Fruit fly (Drosophila melanogaster) ovary, adult (tissue): ENCODE data around the gene mthl11.
A peak's percentile ranks its signal among the peaks of the same experiment; 100 is the strongest.

Source experiments
- CG17801 ChIP-seq: fragments of 200-800 bp; optimal IDR thresholded peaks from 2 replicates; lab custom pipeline; 2019; ENCODE audit warnings: missing biosample characterization, mild to moderate bottlenecking, missing genetic modification characterization, moderate library complexity; ENCODE audit not compliant: partially characterized antibody

Gene mthl11

DNA sequence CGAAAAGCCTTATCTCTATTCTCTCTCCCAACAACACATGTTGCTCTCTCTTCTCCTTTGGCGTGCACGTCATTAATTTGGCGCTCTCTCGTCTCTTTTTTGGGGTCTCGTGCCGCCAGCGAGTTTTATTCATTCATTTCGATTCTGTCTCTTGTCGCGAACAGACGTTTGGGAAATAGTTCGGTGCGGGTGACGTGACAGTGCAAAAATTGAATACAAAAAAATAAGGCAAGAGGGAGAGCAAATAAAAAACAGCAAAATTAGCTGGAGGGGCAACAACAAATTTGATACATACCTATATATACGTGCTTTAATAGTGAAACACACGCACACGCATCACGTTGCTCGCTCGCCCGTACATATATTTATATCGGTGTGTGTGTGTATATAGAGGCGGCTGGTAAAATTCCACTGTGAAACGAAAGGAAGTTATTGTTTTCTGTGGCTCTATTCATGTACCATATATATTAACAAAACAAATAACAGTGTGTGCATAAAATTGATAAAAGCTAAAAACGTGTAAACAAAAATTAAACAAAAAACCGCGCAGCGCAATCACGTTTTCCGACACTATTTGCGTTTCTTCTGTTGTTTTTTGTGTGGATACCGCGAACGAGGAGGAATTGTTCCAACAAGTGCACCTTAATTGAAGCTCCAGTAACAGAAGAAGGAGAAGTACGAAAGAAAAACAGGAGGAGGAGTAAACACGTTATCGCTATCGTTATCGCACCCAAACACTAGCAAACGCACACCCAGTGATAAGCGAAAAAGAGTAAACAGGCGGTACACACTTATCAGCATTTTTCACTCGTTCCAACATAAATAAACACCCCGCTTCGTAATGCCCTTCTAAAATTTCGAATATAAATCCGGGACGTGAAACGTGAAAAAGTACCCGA, 12.5 kb upstream of the mthl11 start, which contains the start of gene cwo:
Gene cwo, plus strand, starts transcription at position 131 of the 899 bp plus-strand sequence.
- TF ChIP-seq CG17801 = peak; percentile 5

dm6 chr3R:10389027-10389465, 11.8 kb upstream of the mthl11 start:
- no peak for TF ChIP-seq CG17801

DNA sequence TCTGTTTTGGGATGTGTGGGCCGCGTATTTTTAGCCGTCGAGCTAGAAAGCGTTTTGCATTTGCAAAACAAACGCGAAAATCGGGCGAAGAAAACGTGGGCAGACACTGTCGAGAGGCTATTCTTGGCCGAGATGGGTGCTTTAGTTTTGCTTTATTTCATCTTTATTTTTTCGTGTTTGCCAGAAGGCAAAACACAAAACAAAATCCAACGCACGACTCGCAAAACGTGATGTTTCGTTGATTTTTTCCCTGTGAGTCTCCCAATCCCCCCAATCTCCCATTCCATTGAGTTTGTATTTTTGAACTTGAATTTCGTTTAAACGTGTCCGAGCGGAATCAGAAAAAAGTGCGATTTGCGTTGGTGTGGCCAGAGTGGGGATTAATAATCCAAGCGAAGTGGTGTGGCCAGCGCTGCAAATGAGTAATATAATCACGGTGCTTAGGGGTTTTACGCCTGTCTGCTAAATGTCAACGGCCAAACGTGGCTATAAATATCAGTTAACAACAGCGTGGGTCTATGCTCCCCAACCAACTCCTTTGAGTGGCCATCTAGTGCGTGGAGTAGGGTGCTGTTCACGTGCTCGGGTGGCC, 10.9 kb upstream of the mthl11 start:
- TF ChIP-seq CG17801 = no peak

DNA sequence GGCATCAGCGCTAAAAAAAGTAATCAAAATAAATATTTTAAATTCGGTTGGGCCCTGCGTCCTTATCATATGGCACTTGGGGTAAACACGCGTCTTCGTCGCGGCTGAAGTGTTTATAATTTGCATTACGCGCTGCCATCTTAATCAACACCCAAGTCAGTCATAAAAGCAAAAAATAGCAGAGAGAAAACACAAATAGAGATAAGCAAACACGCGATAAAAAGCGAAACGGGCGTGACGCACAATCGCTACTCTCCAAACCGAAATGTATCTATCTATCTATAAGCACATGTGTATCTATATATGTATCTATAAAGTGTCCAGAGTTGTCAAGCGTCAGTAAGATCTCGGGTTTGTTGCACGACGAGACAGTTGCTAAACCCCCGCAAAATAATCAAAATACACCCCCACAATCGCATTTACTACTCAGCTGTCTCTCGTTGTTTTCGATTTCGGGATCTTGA, 9.9 kb upstream of the mthl11 start:
- no peak for TF ChIP-seq CG17801

dm6 chr3R:10391863-10392538, 8.8 kb upstream of the mthl11 start:
- no peak for TF ChIP-seq CG17801

DNA sequence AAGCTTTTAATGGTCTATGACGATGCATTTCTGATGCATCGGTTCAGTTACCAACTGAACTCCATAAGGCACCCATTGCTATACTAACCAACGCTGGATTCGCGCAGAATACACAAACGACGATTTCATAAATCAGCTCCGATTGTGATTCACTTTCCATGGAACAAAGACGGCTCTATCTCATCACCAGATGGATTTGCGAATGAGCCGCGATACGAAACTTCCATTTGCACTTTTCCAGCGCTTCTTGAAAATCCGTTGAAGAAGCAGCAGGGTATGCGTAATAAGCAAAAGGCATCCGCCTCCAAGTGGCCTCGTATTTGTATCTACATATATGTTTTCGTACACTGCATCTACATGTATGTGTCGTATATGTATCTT, 8.3 kb upstream of the mthl11 start:
- TF ChIP-seq CG17801 = no peak

dm6 chr3R:10393020-10393653, 7.7 kb upstream of the mthl11 start:
- TF ChIP-seq CG17801 = no peak

DNA sequence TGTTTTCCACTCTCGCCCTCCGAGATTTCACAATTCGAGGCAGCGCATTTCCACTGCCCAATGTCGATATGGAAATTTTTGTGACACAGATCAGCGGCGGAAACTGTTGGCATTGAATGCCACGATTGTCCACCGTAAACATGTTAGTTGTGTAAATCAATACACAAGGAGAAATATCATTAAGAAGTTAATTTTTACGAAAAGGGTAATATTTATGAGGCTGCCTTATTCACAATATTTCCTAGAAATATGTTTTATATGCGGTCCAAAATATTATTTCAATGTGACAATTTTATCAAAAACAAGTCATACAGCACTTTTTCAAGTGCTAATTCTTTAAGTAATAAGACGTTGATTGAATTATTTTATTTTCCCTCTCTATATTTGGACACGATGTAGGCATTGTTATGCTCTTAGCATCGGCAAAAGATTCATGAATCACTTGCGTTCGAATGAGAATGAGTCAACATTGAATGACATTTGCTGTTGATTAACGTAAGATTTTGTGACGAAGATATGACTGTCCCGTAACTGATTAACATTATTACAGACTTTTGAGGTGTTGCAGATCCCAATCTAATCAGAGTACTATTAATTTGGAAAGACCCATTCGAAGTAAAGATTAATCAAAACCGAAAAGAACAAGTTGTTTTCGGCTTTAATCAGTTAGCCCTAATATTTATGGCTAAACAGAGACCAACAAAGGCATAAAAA, 7.0 kb upstream of the mthl11 start:
- TF ChIP-seq CG17801 = no peak

DNA sequence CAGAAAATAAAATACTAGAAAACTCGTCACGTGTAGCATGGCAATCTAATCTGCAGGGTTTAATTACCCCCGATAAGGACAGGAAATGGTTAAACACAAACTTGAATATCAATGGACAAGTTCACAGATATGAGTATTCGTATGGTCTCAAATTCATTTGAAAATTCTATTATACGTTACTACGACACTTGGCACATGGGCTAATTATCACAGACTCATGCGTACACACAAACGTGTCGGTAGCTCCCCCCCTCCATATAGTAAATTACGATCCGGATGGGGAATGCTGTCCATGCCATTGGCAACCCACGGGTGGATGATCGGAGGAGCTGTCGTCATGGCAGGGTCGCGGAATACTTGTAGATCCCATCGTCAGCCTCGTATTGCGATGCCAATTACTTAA, 6.5 kb upstream of the mthl11 start:
- no peak for TF ChIP-seq CG17801

- TF ChIP-seq CG17801 = no peak
Measured at dm6 chr3R:10395233-10395815, 5.5 kb upstream of the mthl11 start.

dm6 chr3R:10403940-10404339, 3.1 kb downstream of the mthl11 start:
- no peak for TF ChIP-seq CG17801

DNA sequence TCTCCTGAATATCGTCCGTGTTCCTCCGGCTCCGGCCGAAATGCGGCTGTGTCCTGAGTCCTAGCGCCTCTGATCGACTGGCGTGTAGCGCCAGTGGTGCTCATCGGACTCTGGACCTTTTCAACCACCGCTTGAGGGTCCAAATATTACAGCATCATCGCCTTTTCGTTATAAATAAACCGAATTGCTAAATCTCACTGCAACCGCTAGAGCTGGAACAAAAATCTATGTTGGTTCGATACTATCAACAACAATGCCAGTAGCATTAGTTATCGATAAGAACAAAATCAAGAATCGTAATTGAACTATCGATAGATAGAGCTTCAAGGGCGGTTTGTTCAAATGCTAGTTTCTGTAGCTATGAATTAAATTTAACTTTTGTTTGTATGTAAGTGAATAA, 6.2 kb downstream of the mthl11 start, which contains the start of gene CG6325:
Gene CG6325, minus strand, starts transcription at position 220 of the 400 bp plus-strand sequence.
- TF ChIP-seq CG17801 = peak; percentile 37

dm6 chr3R:10407658-10408057, 6.8 kb downstream of the mthl11 start:
- TF ChIP-seq CG17801 = no peak

DNA sequence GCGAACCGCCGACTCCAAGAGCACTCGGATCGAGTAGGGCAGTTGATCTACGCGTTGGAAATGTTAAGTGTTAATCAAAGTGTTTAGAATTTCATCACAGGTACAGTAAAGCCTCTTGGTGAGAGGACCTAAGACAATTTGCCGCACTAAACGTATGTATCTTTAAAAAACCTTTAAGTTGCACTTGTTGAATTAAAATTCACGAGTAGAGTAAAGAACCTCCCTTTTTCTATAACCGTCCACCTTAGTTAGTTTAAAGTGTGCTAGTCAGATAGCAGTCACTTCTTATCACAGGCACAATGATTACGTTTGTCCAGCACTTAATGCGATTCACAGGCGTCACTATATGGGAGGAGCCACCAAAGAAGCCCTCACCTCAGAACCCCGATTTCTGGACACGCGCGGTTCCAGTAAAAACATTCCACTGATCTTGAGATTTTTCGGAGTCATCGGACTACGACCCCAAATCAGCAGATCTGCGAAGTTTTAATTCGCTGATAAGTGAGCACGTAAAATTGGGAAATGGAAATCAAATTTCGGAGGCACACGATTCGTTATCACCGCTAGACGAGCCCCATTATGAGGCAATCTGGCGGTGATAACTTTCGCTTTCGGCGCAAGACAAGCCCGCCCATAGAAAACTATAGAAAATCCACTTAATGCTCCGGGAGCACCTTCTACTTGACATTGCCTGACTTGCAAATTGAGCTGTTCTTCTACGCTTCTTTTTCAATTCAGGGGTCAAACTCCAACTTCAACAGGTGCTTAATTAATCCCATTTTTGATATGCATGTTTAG, 11.1 kb downstream of the mthl11 start:
- no peak for TF ChIP-seq CG17801
